Worm (Caenorhabditis elegans): ENCODE results near the gene R193.1.

R193.1 gene

DNA sequence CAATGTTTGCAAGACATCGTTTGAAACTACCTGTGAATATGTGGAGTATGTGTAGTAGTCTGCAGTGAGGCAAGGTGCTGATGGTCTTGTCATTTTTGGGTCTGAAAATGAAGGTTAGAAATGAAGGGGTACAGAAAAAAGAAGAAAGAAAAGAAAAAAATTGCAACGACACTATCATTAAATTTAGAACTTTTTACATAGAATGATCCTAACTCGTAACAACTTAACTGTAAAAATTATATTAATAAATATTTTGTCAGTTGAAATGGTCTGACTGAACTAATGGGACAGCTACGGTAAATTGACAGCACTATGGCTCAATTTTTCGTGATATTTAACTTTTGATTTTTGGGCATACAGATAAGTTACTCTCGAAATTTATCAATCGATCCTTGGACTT, 35.4 kb upstream of the R193.1 start, which contains the start of gene C05D9.7:
C05D9.7 (minus strand) TSS at position 101 of the 400 bp plus-strand sequence.
- TF ChIP-seq aly-1 (tag; optimal IDR thresholded peaks at IDR 0.05) = no peak

DNA sequence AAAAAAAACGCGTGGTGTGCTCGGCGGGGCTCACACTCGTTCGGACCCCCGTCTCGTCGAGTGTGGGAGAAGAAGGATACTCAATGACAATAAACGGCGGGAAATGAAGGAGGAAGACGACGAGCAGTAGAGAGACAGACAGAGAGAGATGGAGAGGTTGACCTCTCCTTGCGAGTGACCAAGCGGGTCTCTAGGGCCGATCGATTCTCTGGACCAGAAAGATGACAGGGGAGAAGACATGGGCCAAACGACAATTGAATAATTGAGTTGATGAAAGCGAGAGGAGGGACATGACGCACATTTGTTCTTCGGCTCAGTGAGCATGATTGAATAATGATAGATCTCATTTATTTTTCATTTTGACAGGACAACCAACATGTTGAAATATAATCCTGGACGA, 34.4 kb upstream of the R193.1 start:
- TF ChIP-seq pes-1 (GFP tag; IDR thresholded peaks at IDR 0.05) (no peak), hmg-4 (GFP tag; optimal IDR thresholded peaks at IDR 0.05) (peak; percentile 76), aly-1 (tag; optimal IDR thresholded peaks at IDR 0.05) (peak; percentile 72), ama-1 (optimal IDR thresholded peaks at IDR 0.05) (no peak), F13C5.2 (tag; optimal IDR thresholded peaks at IDR 0.05) (peak; percentile 54), ceh-13 (GFP tag; optimal IDR thresholded peaks at IDR 0.05) (no peak), ets-7 (tag; optimal IDR thresholded peaks at IDR 0.05) (no peak), sea-1 (GFP tag; conservative IDR thresholded peaks at IDR 0.05) (no peak), hnd-1 (tag; optimal IDR thresholded peaks at IDR 0.05) (no peak), scrt-1 (GFP tag; IDR thresholded peaks at IDR 0.05) (0 out of 2 replicates have a peak, but pooled peaks have one; percentile 49), tbx-11 (GFP tag; IDR thresholded peaks at IDR 0.05) (no peak), tra-4 (tag; optimal IDR thresholded peaks at IDR 0.05) (no peak), tbx-37 (GFP tag; conservative IDR thresholded peaks at IDR 0.05) (no peak), hmbx-1 (tag; optimal IDR thresholded peaks at IDR 0.05) (no peak), flt-1 (GFP tag; IDR thresholded peaks at IDR 0.05) (peak; percentile 19; the same call in 1 of the 2 replicates), ceh-36 (tag; optimal IDR thresholded peaks at IDR 0.05) (no peak), B0310.2 (tag; optimal IDR thresholded peaks at IDR 0.05) (no peak)

DNA sequence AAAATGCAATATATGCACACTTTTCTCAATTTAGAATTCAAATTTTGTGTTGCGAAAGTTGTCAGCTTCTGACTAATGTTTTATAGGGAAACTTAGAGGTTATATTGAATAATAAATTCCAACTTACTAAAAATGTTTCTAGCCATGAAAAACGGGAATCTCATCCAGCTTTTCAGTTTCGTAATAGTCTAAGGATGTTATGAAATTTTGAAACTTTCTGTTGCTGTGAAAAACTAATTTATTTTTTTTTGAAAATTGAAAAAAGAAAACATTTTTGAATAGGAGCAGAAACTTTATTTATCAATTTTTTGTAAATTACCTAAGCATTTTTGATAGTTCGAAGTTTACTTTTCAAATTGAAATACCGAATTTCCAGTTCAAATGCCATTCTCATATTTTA, 33.2 kb upstream of the R193.1 start:
- TF ChIP-seq hnd-1 (tag; optimal IDR thresholded peaks at IDR 0.05) (no peak), pes-1 (GFP tag; IDR thresholded peaks at IDR 0.05) (no peak), ets-7 (tag; optimal IDR thresholded peaks at IDR 0.05) (no peak), tbx-11 (GFP tag; IDR thresholded peaks at IDR 0.05) (no peak), tra-4 (tag; optimal IDR thresholded peaks at IDR 0.05) (no peak), aly-1 (tag; optimal IDR thresholded peaks at IDR 0.05) (no peak), hmbx-1 (tag; optimal IDR thresholded peaks at IDR 0.05) (no peak), F13C5.2 (tag; optimal IDR thresholded peaks at IDR 0.05) (no peak), sea-1 (GFP tag; conservative IDR thresholded peaks at IDR 0.05) (no peak), ceh-36 (tag; optimal IDR thresholded peaks at IDR 0.05) (no peak), B0310.2 (tag; optimal IDR thresholded peaks at IDR 0.05) (no peak), ceh-13 (GFP tag; optimal IDR thresholded peaks at IDR 0.05) (no peak), scrt-1 (GFP tag; IDR thresholded peaks at IDR 0.05) (no peak), hmg-4 (GFP tag; optimal IDR thresholded peaks at IDR 0.05) (no peak), flt-1 (GFP tag; IDR thresholded peaks at IDR 0.05) (no peak), ama-1 (optimal IDR thresholded peaks at IDR 0.05) (no peak), tbx-37 (GFP tag; conservative IDR thresholded peaks at IDR 0.05) (no peak)

DNA sequence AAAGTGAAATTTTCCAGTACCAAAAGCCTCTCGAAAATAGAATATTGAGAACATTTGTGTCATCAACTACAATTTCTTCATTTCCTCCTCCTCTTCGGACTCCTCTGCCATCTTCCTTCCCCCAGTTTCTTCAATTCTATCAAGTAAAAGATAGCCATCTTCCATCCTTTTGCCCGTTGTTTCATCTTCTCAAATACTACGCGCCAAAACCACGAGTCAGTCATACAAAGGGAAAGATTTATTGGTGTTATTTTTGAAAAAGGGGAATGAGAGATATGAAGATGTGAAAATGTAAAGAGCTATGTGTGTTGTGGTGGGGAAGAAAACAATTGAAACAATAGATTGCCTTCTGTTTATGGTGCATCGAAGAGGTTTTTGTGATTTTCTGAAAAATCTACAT, 32.5 kb upstream of the R193.1 start:
- no peak for TF ChIP-seq ceh-36 (tag; optimal IDR thresholded peaks at IDR 0.05)
- no peak for TF ChIP-seq hmg-4 (GFP tag; optimal IDR thresholded peaks at IDR 0.05)
- no peak for TF ChIP-seq flt-1 (GFP tag; IDR thresholded peaks at IDR 0.05)
- TF ChIP-seq pes-1 (GFP tag; IDR thresholded peaks at IDR 0.05) = no peak
- no peak for TF ChIP-seq tra-4 (tag; optimal IDR thresholded peaks at IDR 0.05)
- TF ChIP-seq ceh-13 (GFP tag; optimal IDR thresholded peaks at IDR 0.05) = no peak
- TF ChIP-seq hnd-1 (tag; optimal IDR thresholded peaks at IDR 0.05) = no peak
- TF ChIP-seq B0310.2 (tag; optimal IDR thresholded peaks at IDR 0.05) = no peak
- no peak for TF ChIP-seq scrt-1 (GFP tag; IDR thresholded peaks at IDR 0.05)
- TF ChIP-seq tbx-11 (GFP tag; IDR thresholded peaks at IDR 0.05) = no peak
- TF ChIP-seq F13C5.2 (tag; optimal IDR thresholded peaks at IDR 0.05) = no peak
- no peak for TF ChIP-seq sea-1 (GFP tag; conservative IDR thresholded peaks at IDR 0.05)
- TF ChIP-seq ets-7 (tag; optimal IDR thresholded peaks at IDR 0.05) = no peak
- TF ChIP-seq tbx-37 (GFP tag; conservative IDR thresholded peaks at IDR 0.05) = no peak
- no peak for TF ChIP-seq aly-1 (tag; optimal IDR thresholded peaks at IDR 0.05)
- no peak for TF ChIP-seq ama-1 (optimal IDR thresholded peaks at IDR 0.05)
- no peak for TF ChIP-seq hmbx-1 (tag; optimal IDR thresholded peaks at IDR 0.05)

DNA sequence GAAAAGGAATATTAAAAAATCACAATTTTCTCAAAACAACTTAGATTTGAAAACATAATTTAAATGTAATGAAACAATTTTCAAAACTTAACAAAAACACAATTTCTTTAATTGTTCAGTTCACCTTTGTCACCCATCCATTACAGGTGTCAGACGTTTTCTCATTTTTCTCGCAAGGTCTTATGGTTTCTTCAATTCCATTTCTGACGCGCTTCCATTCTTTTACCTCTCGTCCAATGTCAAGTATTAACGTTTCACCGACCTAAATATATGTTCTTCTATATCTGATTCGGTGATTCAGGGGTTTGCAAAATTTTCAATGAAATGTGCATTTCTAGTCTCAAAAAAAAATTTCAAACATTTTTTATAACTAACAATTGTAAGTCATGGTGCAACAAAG, 31.3 kb upstream of the R193.1 start:
- no peak for TF ChIP-seq flt-1 (GFP tag; IDR thresholded peaks at IDR 0.05)
- no peak for TF ChIP-seq tra-4 (tag; optimal IDR thresholded peaks at IDR 0.05)
- TF ChIP-seq aly-1 (tag; optimal IDR thresholded peaks at IDR 0.05) = no peak
- no peak for TF ChIP-seq pes-1 (GFP tag; IDR thresholded peaks at IDR 0.05)
- no peak for TF ChIP-seq scrt-1 (GFP tag; IDR thresholded peaks at IDR 0.05)
- TF ChIP-seq hmbx-1 (tag; optimal IDR thresholded peaks at IDR 0.05) = no peak
- no peak for TF ChIP-seq sea-1 (GFP tag; conservative IDR thresholded peaks at IDR 0.05)
- TF ChIP-seq B0310.2 (tag; optimal IDR thresholded peaks at IDR 0.05) = no peak
- no peak for TF ChIP-seq ceh-36 (tag; optimal IDR thresholded peaks at IDR 0.05)
- no peak for TF ChIP-seq tbx-37 (GFP tag; conservative IDR thresholded peaks at IDR 0.05)
- TF ChIP-seq ama-1 (optimal IDR thresholded peaks at IDR 0.05) = no peak
- no peak for TF ChIP-seq F13C5.2 (tag; optimal IDR thresholded peaks at IDR 0.05)
- no peak for TF ChIP-seq ets-7 (tag; optimal IDR thresholded peaks at IDR 0.05)
- no peak for TF ChIP-seq tbx-11 (GFP tag; IDR thresholded peaks at IDR 0.05)
- TF ChIP-seq hnd-1 (tag; optimal IDR thresholded peaks at IDR 0.05) = no peak
- no peak for TF ChIP-seq hmg-4 (GFP tag; optimal IDR thresholded peaks at IDR 0.05)
- TF ChIP-seq ceh-13 (GFP tag; optimal IDR thresholded peaks at IDR 0.05) = no peak

DNA sequence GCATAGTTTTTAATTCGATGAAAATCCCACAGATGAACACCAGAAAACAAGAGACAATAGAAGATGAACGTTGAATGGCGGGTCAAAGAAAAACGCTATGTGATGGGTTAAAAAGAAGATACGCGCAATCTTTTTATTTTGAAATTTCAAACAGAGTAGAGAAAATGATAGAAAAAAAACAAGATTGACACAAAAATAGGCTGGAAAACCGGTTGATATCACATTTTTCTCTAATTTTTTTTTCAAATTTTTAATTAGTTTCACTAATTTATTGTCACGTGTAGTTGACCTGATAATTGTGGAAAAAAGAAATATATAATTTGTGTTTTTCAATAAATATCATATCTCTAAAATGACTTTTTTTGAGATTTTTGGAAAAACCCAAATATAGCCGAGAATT, 30.6 kb upstream of the R193.1 start, which contains the start of gene C05D9.9:
C05D9.9 (minus strand) TSS at position 101 of the 400 bp plus-strand sequence.
- TF ChIP-seq ceh-36 (tag; optimal IDR thresholded peaks at IDR 0.05) (no peak), B0310.2 (tag; optimal IDR thresholded peaks at IDR 0.05) (no peak), ama-1 (optimal IDR thresholded peaks at IDR 0.05) (no peak), aly-1 (tag; optimal IDR thresholded peaks at IDR 0.05) (no peak), F13C5.2 (tag; optimal IDR thresholded peaks at IDR 0.05) (no peak), tbx-11 (GFP tag; IDR thresholded peaks at IDR 0.05) (no peak), flt-1 (GFP tag; IDR thresholded peaks at IDR 0.05) (no peak), sea-1 (GFP tag; conservative IDR thresholded peaks at IDR 0.05) (no peak), hnd-1 (tag; optimal IDR thresholded peaks at IDR 0.05) (no peak), ets-7 (tag; optimal IDR thresholded peaks at IDR 0.05) (no peak), hmbx-1 (tag; optimal IDR thresholded peaks at IDR 0.05) (no peak), hmg-4 (GFP tag; optimal IDR thresholded peaks at IDR 0.05) (no peak), tra-4 (tag; optimal IDR thresholded peaks at IDR 0.05) (no peak), tbx-37 (GFP tag; conservative IDR thresholded peaks at IDR 0.05) (no peak)

DNA sequence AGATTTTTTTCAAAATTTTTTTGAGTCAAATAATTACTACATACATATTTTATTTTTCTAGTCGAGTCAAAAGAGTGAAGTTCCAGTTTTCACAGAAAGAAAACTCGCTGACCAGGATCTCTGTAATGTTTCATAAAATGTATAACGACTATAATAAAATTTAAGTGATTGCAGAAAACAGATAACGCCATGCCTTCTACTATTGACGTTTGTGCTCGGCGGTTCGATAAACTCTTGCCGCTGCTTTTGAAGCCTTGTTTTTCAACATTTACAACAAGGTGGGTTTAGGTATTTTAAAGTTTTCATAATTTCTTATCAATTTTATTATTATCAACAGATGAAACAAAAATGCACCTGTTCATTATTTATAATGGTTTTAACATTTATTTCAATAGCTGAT, 29.3 kb upstream of the R193.1 start, which contains the start of gene lmp-2:
lmp-2 (plus strand) TSS at position 190 of the 400 bp plus-strand sequence.
- no peak for TF ChIP-seq ama-1 (optimal IDR thresholded peaks at IDR 0.05)
- no peak for TF ChIP-seq hnd-1 (tag; optimal IDR thresholded peaks at IDR 0.05)
- TF ChIP-seq hmbx-1 (tag; optimal IDR thresholded peaks at IDR 0.05) = no peak
- no peak for TF ChIP-seq B0310.2 (tag; optimal IDR thresholded peaks at IDR 0.05)
- TF ChIP-seq pes-1 (GFP tag; IDR thresholded peaks at IDR 0.05) = no peak
- no peak for TF ChIP-seq F13C5.2 (tag; optimal IDR thresholded peaks at IDR 0.05)
- no peak for TF ChIP-seq ceh-13 (GFP tag; optimal IDR thresholded peaks at IDR 0.05)
- TF ChIP-seq ets-7 (tag; optimal IDR thresholded peaks at IDR 0.05) = no peak
- TF ChIP-seq flt-1 (GFP tag; IDR thresholded peaks at IDR 0.05) = no peak
- TF ChIP-seq sea-1 (GFP tag; conservative IDR thresholded peaks at IDR 0.05) = no peak

Measured in whole organism, early embryonic.